Worm (Caenorhabditis elegans): ENCODE measurements around the gene cyb-2.1.
"Not testable (repeated sequence)": the region's sequence is repeated elsewhere in the genome, so short reads cannot be mapped to it uniquely, and the experiment has no call there.

cyb-2.1 gene

DNA sequence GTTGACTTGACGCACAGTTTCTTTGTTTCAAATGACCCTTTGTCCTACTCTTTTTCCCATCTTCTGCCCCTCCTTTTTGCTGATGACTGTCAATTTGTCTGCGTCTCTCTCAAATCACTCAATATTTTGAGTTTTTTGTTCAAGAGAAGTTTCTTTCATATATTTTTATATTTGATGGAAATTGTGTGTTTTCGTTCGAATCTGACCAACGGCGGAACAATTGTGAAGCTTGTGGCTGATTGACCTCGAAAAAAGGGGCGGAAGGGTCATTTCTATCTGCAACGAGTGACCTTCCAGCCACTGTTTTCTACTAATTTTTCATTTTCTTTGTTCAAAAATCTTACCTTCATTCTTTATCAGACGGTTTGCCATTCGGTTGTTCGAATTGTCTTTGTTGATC lies 7.1 kb upstream of the cyb-2.1 start:
- TF ChIP-seq unc-62 (GFP tag; optimal IDR thresholded peaks at IDR 0.05) = no peak

DNA sequence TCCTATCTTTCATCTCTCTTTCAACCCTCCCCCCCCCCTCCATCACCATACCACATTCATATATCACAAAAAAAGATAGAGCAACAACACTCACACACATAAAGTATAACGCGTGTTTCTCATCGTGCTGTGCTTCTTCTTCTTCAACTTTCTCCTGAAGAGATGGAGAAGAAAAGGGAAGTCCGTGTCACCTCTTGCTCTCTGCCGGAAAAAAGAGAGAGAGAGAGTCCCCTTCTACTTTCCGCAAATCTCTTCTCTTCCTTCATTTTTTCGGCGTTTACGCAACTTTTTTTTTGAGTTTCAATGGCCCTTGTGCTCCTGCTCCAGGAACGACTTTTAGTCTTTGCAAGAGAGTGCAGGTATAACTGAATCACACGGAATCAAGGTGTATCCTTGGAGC lies 6.1 kb upstream of the cyb-2.1 start:
- no peak for TF ChIP-seq unc-62 (GFP tag; optimal IDR thresholded peaks at IDR 0.05)

DNA sequence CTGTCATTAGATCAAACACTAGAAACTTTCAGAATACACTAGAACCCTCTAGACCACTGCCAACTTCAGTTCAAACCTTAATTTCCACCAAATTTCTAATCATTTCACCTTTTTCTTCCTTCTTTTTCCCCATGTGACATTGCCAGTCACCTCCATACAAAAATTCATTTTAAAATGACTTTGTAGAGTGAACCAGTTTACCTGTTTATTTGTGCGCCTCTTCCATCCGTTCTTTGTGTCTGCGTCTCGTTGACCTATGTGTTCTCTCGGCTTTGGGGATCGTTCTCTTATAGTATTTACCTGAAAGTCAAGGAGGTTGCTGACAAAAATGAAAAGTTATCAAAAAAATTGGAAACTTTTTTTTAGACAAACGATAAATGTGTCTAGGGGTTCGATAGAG lies 5.2 kb upstream of the cyb-2.1 start:
- TF ChIP-seq unc-62 (GFP tag; optimal IDR thresholded peaks at IDR 0.05) = no peak

- TF ChIP-seq unc-62 (GFP tag; optimal IDR thresholded peaks at IDR 0.05) = no peak
These were observed 4.0 kb upstream of the cyb-2.1 start, which contains the start of gene Y43E12A.2 for ce11 chrIV:10981761-10982160. Y43E12A.2 (plus strand) TSS chrIV:10982061.

DNA sequence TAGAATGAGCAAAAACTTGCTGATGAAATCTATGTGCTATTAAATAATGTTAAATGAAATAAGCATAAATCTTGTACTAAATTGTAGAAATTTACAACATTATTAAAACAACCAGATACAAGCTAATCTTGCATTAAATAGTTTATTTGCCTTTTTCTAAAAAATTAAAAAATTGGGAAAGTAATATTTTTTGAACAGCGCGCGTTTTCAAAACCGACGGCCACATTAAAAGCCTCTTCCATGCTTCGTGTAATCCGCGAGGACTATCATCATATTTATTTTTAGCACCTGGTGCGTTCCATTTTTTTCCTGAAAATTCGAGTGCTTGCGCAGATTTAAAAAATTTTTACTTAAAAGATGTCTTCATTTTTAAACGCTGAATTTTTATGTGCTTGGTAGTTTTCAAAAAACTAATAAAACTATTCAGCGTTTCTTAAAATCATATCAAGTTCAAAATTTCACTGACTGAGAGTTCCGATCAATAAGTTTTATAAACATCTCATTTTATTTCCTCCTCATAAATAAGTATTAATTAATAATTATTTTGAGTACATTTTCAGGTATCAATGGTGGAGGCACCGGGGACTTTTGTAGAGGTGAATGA lies 1.7 kb downstream of the cyb-2.1 start, which contains the start of gene Y43E12A.3:
TSS of gene Y43E12A.3 (plus strand) at position 554 of the 604 bp plus-strand sequence.
- TF ChIP-seq unc-62 (GFP tag; optimal IDR thresholded peaks at IDR 0.05) = not testable (repeated sequence)

DNA sequence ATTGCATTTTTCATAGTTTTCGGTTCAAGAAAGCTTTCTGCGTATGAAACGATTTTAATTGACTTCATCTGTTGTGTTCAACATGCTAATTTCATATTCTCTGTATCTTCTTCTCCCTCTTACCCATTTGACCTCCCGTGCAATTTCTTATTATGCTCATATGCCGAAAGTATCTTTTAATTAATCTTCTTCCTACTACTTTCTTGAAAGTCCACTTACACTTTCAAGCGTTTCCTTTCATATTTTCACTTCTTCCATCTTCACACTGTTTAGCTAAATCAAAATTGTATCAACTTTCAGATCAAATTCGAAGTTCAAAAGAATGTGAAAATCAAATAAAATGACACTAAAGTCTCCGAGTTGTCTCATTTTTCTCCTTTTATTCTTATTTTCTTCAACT lies 4.9 kb downstream of the cyb-2.1 start, which contains the start of gene F13H10.5:
TSS of gene F13H10.5 (plus strand) at position 301 of the 400 bp plus-strand sequence.
- no peak for TF ChIP-seq unc-62 (GFP tag; optimal IDR thresholded peaks at IDR 0.05)

ce11 chrIV:11001614-11002013 lies 15.8 kb downstream of the cyb-2.1 start, which contains the start of gene F13H10.9:
F13H10.9 (plus strand) TSS chrIV:11001914.
- TF ChIP-seq unc-62 (GFP tag; optimal IDR thresholded peaks at IDR 0.05) = no peak

ce11 chrIV:11004273-11004672 lies 18.5 kb downstream of the cyb-2.1 start, which contains the start of gene F13H10.1:
F13H10.1 (plus strand) TSS chrIV:11004573.
- TF ChIP-seq unc-62 (GFP tag; optimal IDR thresholded peaks at IDR 0.05) = no peak

- TF ChIP-seq unc-62 (GFP tag; optimal IDR thresholded peaks at IDR 0.05) = no peak
These were observed 20.6 kb downstream of the cyb-2.1 start for ce11 chrIV:11006383-11006782.

DNA sequence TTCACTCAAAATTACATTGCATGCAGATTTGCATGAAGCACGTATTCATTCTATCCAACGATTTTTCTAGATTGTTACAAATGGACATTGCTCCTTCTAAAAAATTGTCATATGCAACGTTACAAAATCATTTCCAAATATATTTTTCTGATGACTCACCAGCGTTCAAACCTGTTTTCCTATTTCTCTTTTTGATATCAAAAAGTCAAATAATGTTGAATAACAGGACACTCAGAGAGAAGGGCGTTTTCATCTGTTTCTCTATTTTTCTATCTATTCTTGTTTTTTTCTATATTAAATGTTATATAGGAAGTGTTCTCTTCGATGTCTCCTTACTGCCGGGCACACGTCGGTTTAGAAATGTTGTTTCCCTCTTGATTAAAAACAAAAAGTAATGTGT lies 21.1 kb downstream of the cyb-2.1 start:
- TF ChIP-seq unc-62 (GFP tag; optimal IDR thresholded peaks at IDR 0.05) = no peak

DNA sequence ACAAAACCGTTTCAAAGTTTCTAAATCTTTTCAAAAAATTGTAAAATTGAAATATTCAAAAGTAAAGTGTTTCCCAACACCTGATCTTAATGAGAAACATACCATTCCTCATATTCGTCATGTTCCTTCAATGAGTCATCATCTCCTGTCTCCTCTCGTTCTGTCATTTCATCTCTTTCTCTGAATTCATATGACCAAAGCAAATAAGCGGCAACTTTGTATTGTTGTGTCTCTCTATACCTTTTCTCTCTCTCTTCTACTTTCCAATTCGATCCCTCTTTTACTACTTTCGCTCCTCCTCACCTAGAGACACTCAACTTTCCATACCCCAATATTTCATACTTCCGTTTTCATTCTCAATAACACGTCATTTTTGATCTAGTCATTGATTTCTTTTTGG lies 22.5 kb downstream of the cyb-2.1 start:
- TF ChIP-seq unc-62 (GFP tag; optimal IDR thresholded peaks at IDR 0.05) = no peak

DNA sequence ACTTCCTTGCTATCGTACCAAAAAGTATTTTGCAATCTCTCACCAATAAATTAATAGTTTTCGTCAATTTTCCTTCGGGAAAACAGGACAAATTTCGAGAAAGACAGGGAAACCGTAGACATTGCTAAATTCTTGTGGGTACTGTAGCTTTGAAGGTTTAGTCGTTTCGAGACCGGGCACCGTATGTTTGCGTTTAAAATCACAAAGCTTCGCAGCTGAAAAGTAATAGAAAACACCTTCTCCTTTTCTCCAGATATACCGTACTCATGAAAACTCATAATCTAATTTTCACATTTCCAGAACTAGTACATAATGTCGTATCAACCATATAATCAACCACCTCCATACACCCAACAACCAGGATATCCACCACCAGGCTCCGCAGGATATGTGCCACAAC lies 23.2 kb downstream of the cyb-2.1 start, which contains the start of gene F13H10.6:
TSS of gene F13H10.6 (plus strand) at position 301 of the 400 bp plus-strand sequence.
- no peak for TF ChIP-seq unc-62 (GFP tag; optimal IDR thresholded peaks at IDR 0.05)

- TF ChIP-seq unc-62 (GFP tag; optimal IDR thresholded peaks at IDR 0.05) = no peak
These were observed 24.1 kb downstream of the cyb-2.1 start for ce11 chrIV:11009928-11010327.

ce11 chrIV:11011920-11012319 lies 26.1 kb downstream of the cyb-2.1 start, which contains the start of gene ndx-9:
ndx-9 (minus strand) TSS chrIV:11012020.
- TF ChIP-seq unc-62 (GFP tag; optimal IDR thresholded peaks at IDR 0.05) = no peak

DNA sequence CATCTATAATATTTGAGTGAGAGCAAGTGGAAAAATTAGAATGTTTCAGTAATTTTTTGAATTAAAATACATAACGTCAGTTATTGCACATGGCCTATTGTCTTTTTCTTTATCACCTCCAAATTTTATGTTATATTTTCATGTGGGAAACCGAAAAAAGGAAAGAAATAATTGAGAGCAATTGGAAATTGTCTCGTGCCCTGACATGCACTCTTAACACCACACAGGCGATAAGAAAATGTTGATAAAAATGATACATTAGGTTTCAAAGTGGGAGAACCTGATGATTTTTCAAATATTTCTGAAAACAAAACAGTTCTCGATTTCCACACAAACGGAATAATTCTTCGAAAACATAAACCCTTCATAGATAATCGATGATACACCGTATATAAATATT lies 30.1 kb downstream of the cyb-2.1 start, which contains the start of gene F13H10.3:
TSS of gene F13H10.3 (minus strand) at position 73 of the 400 bp plus-strand sequence.
- TF ChIP-seq unc-62 (GFP tag; optimal IDR thresholded peaks at IDR 0.05) = no peak

ce11 chrIV:11019962-11020550 lies 34.3 kb downstream of the cyb-2.1 start, which contains the start of gene F13H10.8:
F13H10.8 (plus strand) TSS chrIV:11020517.
- TF ChIP-seq unc-62 (GFP tag; optimal IDR thresholded peaks at IDR 0.05) = no peak

Data from whole organism, dauer.